Worm (Caenorhabditis elegans): ENCODE measurements around the gene C25E10.8.

- TF ChIP-seq dmd-6 (GFP tag; IDR thresholded peaks at IDR 0.05) (no peak), dpl-1 (GFP tag; optimal IDR thresholded peaks at IDR 0.05) (no peak), pha-4 (GFP tag; IDR thresholded peaks at IDR 0.05) (no peak), pha-4 (tag; optimal IDR thresholded peaks at IDR 0.05) (no peak)
These were observed 2.4 kb upstream of the C25E10.8 start, which contains the start of gene C25E10.10 for ce11 chrV:9056253-9056652.
